Fruit fly (Drosophila melanogaster) whole organism, embryonic: Measurements from ENCODE around the gene Dpm3.

Experiments
- Asciz ChIP-seq: fragments of 200-800 bp; sonication (Bioruptor generic); optimal IDR thresholded peaks from 2 replicates; lab custom pipeline; 2017; ENCODE audit warnings: missing biosample characterization, mild to moderate bottlenecking, missing genetic modification characterization, missing genetic modification reagents
- B-H1 ChIP-seq: fragments of 200-800 bp; sonication (Bioruptor generic); IDR thresholded peaks from 3 replicates; pipeline ENCODE4 v1.3.6; 2022; ENCODE audit warnings: missing biosample characterization, missing genetic modification characterization
- CG10462 ChIP-seq: fragments of 200-800 bp; sonication (Bioruptor generic); optimal IDR thresholded peaks from 2 replicates; lab custom pipeline; 2016; ENCODE audit warnings: missing biosample characterization, missing genetic modification characterization
- CG11456 ChIP-seq: fragments of 200-800 bp; sonication (Bioruptor generic); IDR thresholded peaks from 3 replicates; pipeline ENCODE4 v1.3.6; 2022; ENCODE audit warnings: missing biosample characterization, missing genetic modification characterization
- CG12071 ChIP-seq: fragments of 200-800 bp; sonication (Bioruptor generic); optimal IDR thresholded peaks from 3 replicates; lab custom pipeline; 2018; ENCODE audit warnings: missing biosample characterization, mild to moderate bottlenecking, missing genetic modification characterization
- CG12744 ChIP-seq: fragments of 200-800 bp; sonication (Bioruptor generic); optimal IDR thresholded peaks from 2 replicates; lab custom pipeline; 2016; ENCODE audit warnings: missing biosample characterization, missing genetic modification characterization
- CG13296 ChIP-seq: fragments of 200-800 bp; sonication (Bioruptor generic); optimal IDR thresholded peaks from 3 replicates; lab custom pipeline; 2018; ENCODE audit warnings: missing biosample characterization, mild to moderate bottlenecking, missing genetic modification characterization
- CG14965 ChIP-seq: fragments of 200-800 bp; sonication (Bioruptor generic); optimal IDR thresholded peaks from 2 replicates; lab custom pipeline; 2016; ENCODE audit warnings: missing biosample characterization, missing genetic modification characterization, borderline replicate concordance
- CG15269 ChIP-seq: fragments of 200-800 bp; sonication (Bioruptor generic); optimal IDR thresholded peaks from 2 replicates; lab custom pipeline; 2018; ENCODE audit warnings: missing biosample characterization, mild to moderate bottlenecking, missing genetic modification characterization, moderate library complexity
- CG1602 ChIP-seq: fragments of 200-800 bp; sonication (Bioruptor generic); optimal IDR thresholded peaks from 3 replicates; lab custom pipeline; 2016; ENCODE audit warnings: missing biosample characterization, missing genetic modification characterization
- CG1603 ChIP-seq: fragments of 200-800 bp; sonication (Bioruptor generic); optimal IDR thresholded peaks from 2 replicates; lab custom pipeline; 2019; ENCODE audit warnings: missing biosample characterization, mild to moderate bottlenecking, missing genetic modification characterization, moderate library complexity
- CG18476 ChIP-seq: fragments of 200-800 bp; sonication (Bioruptor generic); optimal IDR thresholded peaks from 2 replicates; lab custom pipeline; 2016; ENCODE audit warnings: missing biosample characterization, mild to moderate bottlenecking, missing genetic modification characterization
- CG18764 ChIP-seq: fragments of 200-800 bp; sonication (Bioruptor generic); optimal IDR thresholded peaks from 3 replicates; lab custom pipeline; 2016; ENCODE audit warnings: missing biosample characterization, missing genetic modification characterization
- CG3163 ChIP-seq: fragments of 200-800 bp; sonication (Bioruptor generic); optimal IDR thresholded peaks from 3 replicates; lab custom pipeline; 2016; ENCODE audit warnings: missing biosample characterization, missing genetic modification characterization
- CG3726 ChIP-seq: fragments of 200-800 bp; sonication (Bioruptor generic); IDR thresholded peaks from 3 replicates; pipeline ENCODE4, ENCODE4 v1.3.6; 2022; ENCODE audit warnings: missing biosample characterization, missing genetic modification characterization
- CG4282 ChIP-seq: fragments of 200-800 bp; sonication (Bioruptor generic); optimal IDR thresholded peaks from 2 replicates; lab custom pipeline; 2016; ENCODE audit warnings: missing biosample characterization, missing genetic modification characterization
- CG8089 ChIP-seq: fragments of 200-800 bp; sonication (Bioruptor generic); optimal IDR thresholded peaks from 3 replicates; lab custom pipeline; 2016; ENCODE audit warnings: missing biosample characterization, missing genetic modification characterization
- CG9876 ChIP-seq: fragments of 200-800 bp; sonication (Bioruptor generic); optimal IDR thresholded peaks from 2 replicates; lab custom pipeline; 2016; ENCODE audit warnings: missing biosample characterization, missing genetic modification characterization
- CrebB ChIP-seq: fragments of 200-800 bp; sonication (Bioruptor generic); optimal IDR thresholded peaks from 3 replicates; lab custom pipeline; 2018; ENCODE audit warnings: missing biosample characterization, mild to moderate bottlenecking, missing genetic modification characterization
- Doc2 ChIP-seq: fragments of 200-800 bp; sonication (Bioruptor generic); IDR thresholded peaks from 2 replicates; pipeline ENCODE4 v1.3.6; 2022; ENCODE audit warnings: missing biosample characterization, missing genetic modification characterization
- Hey ChIP-seq: fragments of 200-800 bp; sonication (Bioruptor generic); optimal IDR thresholded peaks from 3 replicates; lab custom pipeline; 2018; ENCODE audit warnings: missing biosample characterization, mild to moderate bottlenecking, missing genetic modification characterization
- Kr ChIP-seq: fragments of 200-800 bp; sonication (Bioruptor generic); optimal IDR thresholded peaks from 2 replicates; lab custom pipeline; 2017; ENCODE audit warnings: missing biosample characterization, mild to moderate bottlenecking, missing genetic modification characterization
- Lhr ChIP-seq: fragments of 200-800 bp; sonication (Bioruptor generic); optimal IDR thresholded peaks from 3 replicates; lab custom pipeline; 2017; ENCODE audit warnings: mild to moderate bottlenecking, missing biosample characterization, missing genetic modification reagents, missing genetic modification characterization
- NC2α ChIP-seq: fragments of 200-800 bp; sonication (Bioruptor generic); optimal IDR thresholded peaks from 2 replicates; lab custom pipeline; 2016; ENCODE audit warnings: missing biosample characterization, missing genetic modification characterization
- Optix ChIP-seq: fragments of 200-800 bp; sonication (Bioruptor generic); IDR thresholded peaks from 3 replicates; pipeline ENCODE4 v1.3.6; 2022; ENCODE audit warnings: missing biosample characterization, missing genetic modification characterization
- Pdp1 ChIP-seq, 2 experiments: fragments of 200-800 bp; sonication (Bioruptor generic); optimal IDR thresholded peaks; 3 replicates each; lab custom pipeline; 2016; ENCODE audit warnings: missing biosample characterization in 2 of 2, missing genetic modification characterization in 2 of 2, mild to moderate bottlenecking in 1 of 2, moderate library complexity in 1 of 2
- Vsx1 ChIP-seq: fragments of 200-800 bp; sonication (Bioruptor generic); optimal IDR thresholded peaks from 2 replicates; lab custom pipeline; 2017; ENCODE audit warnings: missing biosample characterization, mild to moderate bottlenecking, missing genetic modification characterization, missing genetic modification reagents
- ab ChIP-seq: fragments of 200-800 bp; sonication (Bioruptor generic); optimal IDR thresholded peaks from 2 replicates; lab custom pipeline; 2016; ENCODE audit warnings: missing biosample characterization, missing genetic modification characterization
- btn ChIP-seq: fragments of 200-800 bp; sonication (Bioruptor generic); optimal IDR thresholded peaks from 2 replicates; lab custom pipeline; 2016; ENCODE audit warnings: missing biosample characterization, missing genetic modification characterization
- chif ChIP-seq, 2 experiments: fragments of 200-800 bp; sonication (Bioruptor generic); optimal IDR thresholded peaks; 3 replicates each; lab custom pipeline; 2016; ENCODE audit warnings: missing biosample characterization in 2 of 2, missing genetic modification characterization in 2 of 2
- crc ChIP-seq: fragments of 200-800 bp; sonication (Bioruptor generic); optimal IDR thresholded peaks from 2 replicates; lab custom pipeline; 2016; ENCODE audit warnings: missing biosample characterization, missing genetic modification characterization
- eyg ChIP-seq: fragments of 200-800 bp; sonication (Bioruptor generic); optimal IDR thresholded peaks from 3 replicates; lab custom pipeline; 2016; ENCODE audit warnings: missing biosample characterization, missing genetic modification characterization
- fd3F ChIP-seq: fragments of 200-800 bp; sonication (Bioruptor generic); optimal IDR thresholded peaks from 2 replicates; lab custom pipeline; 2018; ENCODE audit warnings: missing biosample characterization, mild to moderate bottlenecking, missing genetic modification characterization, moderate library complexity
- gce ChIP-seq: fragments of 200-800 bp; sonication (Bioruptor generic); IDR thresholded peaks from 3 replicates; pipeline ENCODE4 v1.3.6; 2022; ENCODE audit warnings: missing biosample characterization, missing genetic modification characterization
- h ChIP-seq: fragments of >200 bp; optimal IDR thresholded peaks from 2 replicates; lab custom pipeline; 2017
- jing ChIP-seq: fragments of 200-800 bp; sonication (Bioruptor generic); optimal IDR thresholded peaks from 2 replicates; lab custom pipeline; 2018; ENCODE audit warnings: missing biosample characterization, mild to moderate bottlenecking, missing genetic modification characterization
- knrl ChIP-seq: fragments of 200-800 bp; sonication (Bioruptor generic); IDR thresholded peaks from 3 replicates; pipeline ENCODE4 v1.3.6; 2022; ENCODE audit warnings: missing biosample characterization, missing genetic modification characterization; ENCODE audit not compliant: partially characterized antibody
- oc ChIP-seq: fragments of 200-800 bp; sonication (Bioruptor generic); optimal IDR thresholded peaks from 2 replicates; lab custom pipeline; 2018; ENCODE audit warnings: missing biosample characterization, mild to moderate bottlenecking, missing genetic modification characterization, moderate library complexity
- peb ChIP-seq: fragments of 200-800 bp; sonication (Bioruptor generic); IDR thresholded peaks from 2 replicates; pipeline ENCODE4 v1.3.6; 2022; ENCODE audit warnings: missing biosample characterization, missing genetic modification characterization
- pfk ChIP-seq: fragments of 200-800 bp; sonication (Bioruptor generic); optimal IDR thresholded peaks from 2 replicates; lab custom pipeline; 2018; ENCODE audit warnings: missing biosample characterization, mild to moderate bottlenecking, missing genetic modification characterization, moderate library complexity
- pnt ChIP-seq: fragments of 200-800 bp; sonication (Bioruptor generic); optimal IDR thresholded peaks from 3 replicates; lab custom pipeline; 2016; ENCODE audit warnings: missing biosample characterization, missing genetic modification characterization
- prd ChIP-seq, 3 experiments: fragments of >200 bp in 2 of 3; fragments of 200-800 bp in 1 of 3; sonication (Bioruptor generic) in 1 of 3; optimal IDR thresholded peaks in 2 of 3; IDR thresholded peaks in 1 of 3; 2 replicates in 2 of 3; 3 replicates in 1 of 3; pipeline versions ENCODE4 v1.3.6 to Lab custom; 2017 to 2022; ENCODE audit warnings: missing biosample characterization in 1 of 3, missing genetic modification characterization in 1 of 3
- pzg ChIP-seq: fragments of 200-800 bp; sonication (Bioruptor generic); optimal IDR thresholded peaks from 3 replicates; lab custom pipeline; 2018; ENCODE audit warnings: missing biosample characterization, mild to moderate bottlenecking, missing genetic modification characterization, moderate library complexity
- ro ChIP-seq: fragments of 200-800 bp; sonication (Bioruptor generic); IDR thresholded peaks from 2 replicates; pipeline ENCODE4 v1.3.6; 2022; ENCODE audit warnings: missing biosample characterization, missing genetic modification characterization
- row ChIP-seq: fragments of 200-800 bp; sonication (Bioruptor generic); IDR thresholded peaks from 3 replicates; pipeline ENCODE4 v1.3.6; 2022; ENCODE audit warnings: missing biosample characterization, missing genetic modification characterization
- run ChIP-seq: fragments of 200-800 bp; sonication (Bioruptor generic); optimal IDR thresholded peaks from 3 replicates; lab custom pipeline; 2018; ENCODE audit warnings: missing biosample characterization, mild to moderate bottlenecking, missing genetic modification characterization
- sima ChIP-seq: fragments of 200-800 bp; sonication (Bioruptor generic); optimal IDR thresholded peaks from 2 replicates; lab custom pipeline; 2016; ENCODE audit warnings: missing biosample characterization, missing genetic modification characterization
- sug ChIP-seq: fragments of 200-800 bp; optimal IDR thresholded peaks from 2 replicates; lab custom pipeline; 2019; ENCODE audit warnings: missing biosample characterization, mild to moderate bottlenecking, missing genetic modification characterization, moderate library complexity
- tup ChIP-seq: fragments of 200-800 bp; sonication (Bioruptor generic); optimal IDR thresholded peaks from 2 replicates; lab custom pipeline; 2016; ENCODE audit warnings: missing biosample characterization, mild to moderate bottlenecking, missing genetic modification characterization, moderate library complexity
- vnd ChIP-seq: fragments of 200-800 bp; sonication (Bioruptor generic); IDR thresholded peaks from 3 replicates; pipeline ENCODE4 v1.3.6; 2022; ENCODE audit warnings: missing biosample characterization, missing genetic modification characterization; ENCODE audit not compliant: partially characterized antibody
- wek ChIP-seq: fragments of 200-800 bp; sonication (Bioruptor generic); optimal IDR thresholded peaks from 3 replicates; lab custom pipeline; 2018; ENCODE audit warnings: missing biosample characterization, mild to moderate bottlenecking, missing genetic modification characterization, moderate library complexity

Gene Dpm3

DNA sequence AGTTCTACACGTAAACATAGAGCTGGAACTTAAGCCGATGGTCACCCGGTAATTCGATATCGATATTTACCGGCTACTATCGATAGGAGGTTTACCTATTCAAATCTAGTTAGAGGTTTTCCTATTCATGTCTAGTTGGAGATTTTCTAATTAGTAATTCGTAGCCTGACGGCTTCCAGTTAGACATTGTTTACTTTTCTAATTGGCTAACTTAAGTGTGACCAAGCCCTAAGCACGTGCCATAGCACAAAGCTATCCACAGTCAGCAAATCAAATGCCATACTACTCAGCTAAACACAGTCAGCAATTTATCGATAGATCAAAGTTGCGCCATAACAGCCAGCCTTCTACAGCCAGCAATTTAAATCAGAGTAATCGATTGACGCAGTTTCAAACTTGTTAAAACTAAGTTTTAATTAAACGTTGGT lies at the start of gene Dpm3 (continued):
- TF ChIP-seq CG1603 (tag; lab: Kevin White, UChicago) = peak; percentile 86
- TF ChIP-seq CG12071 (GFP tag; lab: Kevin White, UChicago) = no peak
- no peak for TF ChIP-seq jing (GFP tag; lab: Kevin White, UChicago)
- no peak for TF ChIP-seq prd (optimal IDR thresholded peaks at IDR 0.05; lab: Kevin White, UChicago)
- TF ChIP-seq prd (GFP tag; IDR thresholded peaks at IDR 0.05; lab: Robert Waterston, UW) = peak; percentile 43; the same call in 2 of the 3 replicates
- no peak for TF ChIP-seq oc (tag; lab: Kevin White, UChicago)
- TF ChIP-seq h (lab: Kevin White, UChicago) = no peak
- TF ChIP-seq Optix (GFP tag; lab: Robert Waterston, UW) = no peak
- no peak for TF ChIP-seq Doc2
- TF ChIP-seq eyg (GFP tag; lab: Kevin White, UChicago) = peak; percentile 23
- TF ChIP-seq CG15269 (tag; lab: Kevin White, UChicago) = no peak
- TF ChIP-seq ab (GFP tag; lab: Kevin White, UChicago) = no peak
- no peak for TF ChIP-seq CG12744
- no peak for TF ChIP-seq wek
- no peak for TF ChIP-seq sima (GFP tag; lab: Kevin White, UChicago)
- no peak for TF ChIP-seq CG14965 (GFP tag; lab: Kevin White, UChicago)
- no peak for TF ChIP-seq CG11456 (GFP tag; lab: Robert Waterston, UW)
- peak; percentile 93 for TF ChIP-seq CG3163 (GFP tag; lab: Kevin White, UChicago)
- TF ChIP-seq CG3726 = no peak
- no peak for TF ChIP-seq sug (tag; lab: Kevin White, UChicago)
- TF ChIP-seq tup (GFP tag; lab: Kevin White, UChicago) = no peak
- TF ChIP-seq pfk (GFP tag; lab: Kevin White, UChicago) = no peak
- TF ChIP-seq CG18476 (GFP tag; lab: Kevin White, UChicago) = no peak
- no peak for TF ChIP-seq CG8089
- TF ChIP-seq chif (GFP tag; optimal IDR thresholded peaks at IDR 0.05; lab: Kevin White, UChicago) = peak in 1 of 2 experiments; percentile 50
- no peak for TF ChIP-seq btn (GFP tag; lab: Kevin White, UChicago)
- TF ChIP-seq vnd (GFP tag; lab: Robert Waterston, UW) = peak; percentile 89
- TF ChIP-seq peb = no peak
- TF ChIP-seq CG18764 (GFP tag; lab: Kevin White, UChicago) = no peak
- TF ChIP-seq CG10462 (GFP tag; lab: Kevin White, UChicago) = no peak
- peak; percentile 96 for TF ChIP-seq pzg (GFP tag; lab: Kevin White, UChicago)
- no peak for TF ChIP-seq CG1602
- TF ChIP-seq Pdp1 (GFP tag; optimal IDR thresholded peaks at IDR 0.05; lab: Kevin White, UChicago) = peak in 1 of 2 experiments; percentile 57
- TF ChIP-seq Hey (tag; lab: Kevin White, UChicago) = no peak
- peak; percentile 57 for TF ChIP-seq CG9876 (GFP tag; lab: Kevin White, UChicago)
- no peak for TF ChIP-seq NC2α (GFP tag; lab: Kevin White, UChicago)
- TF ChIP-seq B-H1 (GFP tag; lab: Robert Waterston, UW) = no peak
- no peak for TF ChIP-seq gce (GFP tag; lab: Robert Waterston, UW)
- peak; percentile 99 for TF ChIP-seq Vsx1 (GFP tag; lab: Kevin White, UChicago)
- TF ChIP-seq ro (GFP tag; lab: Robert Waterston, UW) = no peak
- no peak for TF ChIP-seq crc (GFP tag; lab: Kevin White, UChicago)
- TF ChIP-seq Asciz (GFP tag; lab: Kevin White, UChicago) = no peak
- peak; percentile 99 for TF ChIP-seq Lhr
- no peak for TF ChIP-seq fd3F
- TF ChIP-seq row = peak; percentile 60
- TF ChIP-seq CrebB (tag; lab: Kevin White, UChicago) = no peak
- peak; percentile 6 for TF ChIP-seq CG4282 (GFP tag; lab: Kevin White, UChicago)
- no peak for TF ChIP-seq run (tag; lab: Kevin White, UChicago)
- no peak for TF ChIP-seq CG13296
- peak; percentile 28 for TF ChIP-seq pnt (GFP tag; lab: Kevin White, UChicago)
- TF ChIP-seq knrl = peak; percentile 94
- TF ChIP-seq Kr (GFP tag; lab: Kevin White, UChicago) = no peak
